Worm (Caenorhabditis elegans) whole organism, L4/young adult: Measurements from ENCODE around the gene cyk-1.

Source experiments
- W03F9.2 ChIP-seq: fragments of 150-350 bp; optimal IDR thresholded peaks from 2 replicates; lab custom pipeline; 2014; ENCODE audit warnings: missing biosample characterization, missing genetic modification characterization
- dao-5 ChIP-seq: sonication (generic microtip); optimal IDR thresholded peaks from 2 replicates; lab custom pipeline; 2016; ENCODE audit warnings: missing genotype, missing genetic modification characterization, moderate library complexity, missing compliant biosample characterization
- him-1 ChIP-seq: sonication (generic microtip); optimal IDR thresholded peaks from 2 replicates; lab custom pipeline; 2016; ENCODE audit warnings: missing genotype, missing genetic modification reagents, missing genetic modification characterization, missing compliant biosample characterization

Gene cyk-1

DNA sequence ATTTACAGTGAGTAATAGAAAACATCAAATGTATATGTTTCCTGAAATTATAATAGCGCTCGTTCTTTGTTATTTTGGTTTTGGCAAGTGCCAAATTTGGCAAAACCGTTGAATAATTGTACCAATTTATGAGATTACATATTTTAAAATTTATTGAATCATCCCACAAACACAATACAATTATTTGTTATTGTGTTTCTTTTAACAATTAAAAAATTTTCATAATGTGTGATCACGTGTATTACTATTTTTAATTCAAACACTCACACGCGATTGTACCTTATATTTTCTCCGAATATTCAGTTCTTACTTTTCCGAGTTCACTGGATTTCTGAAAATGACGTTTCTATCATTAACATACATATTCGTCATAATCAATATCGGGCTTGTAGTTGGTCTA is 27.2 kb upstream of the cyk-1 start, which contains the start of gene R01H2.2:
Gene R01H2.2, plus strand, starts transcription at position 301 of the 400 bp plus-strand sequence.
- TF ChIP-seq W03F9.2 (tag; lab: Kevin White, UChicago), result no peak

DNA sequence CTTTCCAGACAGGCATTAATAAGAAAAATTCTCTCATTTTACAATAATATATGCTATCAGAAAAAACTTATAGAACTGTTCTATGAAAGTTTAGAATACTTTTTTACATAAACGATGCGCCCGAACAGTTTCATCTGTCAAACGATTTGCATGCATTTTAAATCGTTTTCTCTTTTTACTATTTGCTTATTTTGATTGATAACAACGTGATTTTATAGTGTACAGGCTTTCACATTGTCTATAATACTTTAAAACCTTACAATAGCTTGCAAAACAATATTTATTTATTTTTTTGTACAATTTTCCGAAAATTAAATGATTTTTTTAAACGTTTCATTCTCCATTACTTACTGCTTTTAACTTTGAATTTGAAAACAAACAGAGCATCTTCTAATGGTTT is 16.6 kb upstream of the cyk-1 start, which contains the start of gene R01H2.7:
Gene R01H2.7, minus strand, starts transcription at position 101 of the 400 bp plus-strand sequence.
- TF ChIP-seq W03F9.2 (tag; lab: Kevin White, UChicago), result no peak
- no peak for TF ChIP-seq dao-5
- TF ChIP-seq him-1, result no peak

DNA sequence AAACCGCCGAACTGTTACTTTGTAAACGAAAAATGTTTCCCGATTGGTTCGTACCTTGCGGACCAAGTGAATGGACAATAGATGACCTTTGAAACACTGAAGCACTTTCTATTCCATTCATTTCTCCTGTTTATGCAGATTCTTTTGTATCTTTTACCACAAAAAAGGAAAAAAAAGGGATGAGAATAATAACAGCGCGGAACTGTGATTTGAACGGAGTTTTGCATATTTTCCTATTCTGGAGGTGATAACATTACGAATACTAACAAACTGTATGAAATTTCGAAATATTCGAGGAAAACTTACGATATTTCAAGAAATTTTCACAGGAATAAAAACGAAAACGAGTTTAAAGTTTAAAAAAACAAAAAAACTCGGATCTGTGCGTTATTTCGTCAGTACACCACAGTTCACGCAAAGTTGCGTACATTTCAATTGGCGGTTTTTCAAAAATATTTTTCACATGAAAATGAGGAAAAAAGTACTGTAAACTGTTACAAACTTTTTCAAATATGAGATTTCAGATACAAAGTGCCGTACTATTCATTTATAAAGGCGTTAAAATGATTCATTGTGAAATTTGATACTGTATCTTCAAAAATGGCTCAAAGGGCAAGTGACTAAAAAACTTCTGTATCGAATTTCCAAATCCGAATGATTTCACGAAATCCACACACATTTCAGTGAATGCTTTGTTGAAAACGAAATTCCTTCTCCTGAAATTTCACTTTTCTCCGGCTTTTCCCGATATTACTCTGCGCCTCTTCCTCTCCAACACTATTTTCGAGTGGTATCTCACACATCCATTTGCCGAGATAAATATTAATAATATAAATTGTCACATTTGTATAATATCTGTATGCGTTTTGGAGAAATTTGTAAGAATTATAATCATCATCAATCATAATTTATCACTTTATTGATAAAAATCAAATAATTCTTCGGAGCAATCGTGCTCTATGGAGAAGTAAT is 5.5 kb upstream of the cyk-1 start:
- TF ChIP-seq him-1 (no peak), W03F9.2 (tag; lab: Kevin White, UChicago) (no peak), dao-5 (no peak)

DNA sequence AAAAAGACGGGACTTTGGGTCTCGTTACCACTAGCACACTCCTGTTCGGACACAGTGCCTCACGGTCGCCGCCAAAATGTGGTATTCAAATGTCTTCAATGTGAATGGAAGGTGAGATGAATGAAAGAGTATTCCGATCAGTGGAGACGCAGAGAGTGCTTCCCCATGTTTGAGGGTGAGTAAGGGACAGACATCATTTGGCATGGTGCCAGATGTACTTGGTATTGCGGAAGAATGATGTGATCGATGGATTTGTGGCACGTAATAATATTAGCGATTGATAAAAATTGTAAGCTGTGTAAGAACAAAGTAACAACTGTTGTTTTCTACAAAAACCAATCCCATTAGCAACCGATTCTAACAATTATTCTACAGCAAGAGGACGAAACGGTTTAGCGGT is 3.1 kb upstream of the cyk-1 start:
- TF ChIP-seq W03F9.2 (tag; lab: Kevin White, UChicago) (no peak), him-1 (no peak), dao-5 (no peak)

DNA sequence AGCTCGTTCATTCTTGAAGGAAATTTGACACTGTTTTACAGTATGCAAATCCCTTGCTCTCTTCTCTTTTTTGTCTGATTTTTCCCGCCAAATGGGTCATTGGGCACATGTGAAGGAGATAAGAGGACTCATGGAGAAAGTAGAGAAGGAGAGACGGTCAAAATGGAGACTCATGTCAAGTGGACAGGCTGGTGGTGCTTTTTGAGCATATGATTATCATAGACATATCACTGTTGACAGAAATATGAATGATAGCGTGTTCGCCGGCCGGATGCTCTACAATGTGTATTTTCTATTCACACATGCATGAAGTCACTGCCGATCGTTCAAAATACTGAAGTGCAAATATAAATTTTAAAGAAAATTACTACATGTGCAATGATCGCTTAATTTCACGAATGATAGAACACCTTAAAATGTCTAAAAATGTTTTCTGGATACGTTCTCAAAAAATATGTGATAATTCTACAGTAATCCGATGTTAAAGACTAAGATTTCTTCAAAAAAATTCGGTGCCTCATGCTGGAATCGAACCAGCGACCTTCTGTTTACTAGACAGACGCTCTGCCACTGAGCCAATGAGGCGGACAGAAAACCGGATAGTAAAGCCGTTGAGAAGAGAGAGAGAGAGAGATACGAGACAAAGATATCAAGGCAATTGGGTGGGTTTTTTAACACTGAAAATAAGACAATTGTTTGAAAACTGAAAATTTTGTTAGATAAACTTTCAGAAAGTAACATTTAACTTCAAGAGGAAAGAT is 1.2 kb upstream of the cyk-1 start:
- TF ChIP-seq him-1 (peak; percentile 50), dao-5 (no peak), W03F9.2 (tag; lab: Kevin White, UChicago) (no peak)

DNA sequence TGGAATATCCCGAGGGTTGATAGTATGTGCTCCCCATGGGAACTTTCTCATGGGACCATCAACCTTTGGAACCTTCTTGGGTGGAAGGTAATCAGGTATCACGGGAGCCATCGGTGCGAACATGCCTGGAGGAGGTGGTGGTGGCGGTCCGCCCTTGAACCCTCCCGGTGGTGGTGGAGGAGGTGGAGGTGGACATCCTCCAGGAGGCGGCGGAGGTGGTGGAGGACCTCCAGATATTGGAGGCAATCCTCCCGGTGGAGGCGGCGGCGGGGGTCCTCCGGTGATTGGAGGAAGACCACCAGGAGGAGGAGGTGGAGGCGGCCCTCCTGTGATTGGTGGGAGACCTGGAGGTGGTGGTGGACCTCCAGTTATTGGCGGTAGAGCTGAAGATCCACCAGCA is 3.2 kb downstream of the cyk-1 start:
- TF ChIP-seq dao-5 (no peak), W03F9.2 (tag; lab: Kevin White, UChicago) (no peak), him-1 (no peak)

DNA sequence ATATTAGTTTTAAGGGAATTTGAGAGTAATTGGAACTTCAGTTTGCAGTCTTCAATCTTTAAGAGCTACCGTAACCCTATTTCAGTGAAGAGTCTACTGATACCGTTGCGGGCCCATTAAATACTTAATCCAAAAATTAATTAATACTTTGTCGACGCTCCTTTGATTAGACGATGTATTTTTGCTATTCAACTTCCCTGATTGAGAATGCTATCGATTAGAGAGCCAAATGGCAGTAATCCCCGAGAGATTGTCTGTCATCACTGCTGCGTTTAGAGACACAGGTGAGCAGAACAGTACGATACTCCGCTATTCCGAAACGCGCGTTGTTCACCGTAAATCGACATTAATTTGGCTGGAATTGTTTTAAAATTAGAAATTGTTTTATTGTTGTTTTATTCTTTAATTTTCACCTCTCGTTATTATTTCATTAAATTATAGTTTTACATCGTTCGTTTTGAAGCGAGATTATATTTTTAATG is 7.8 kb downstream of the cyk-1 start, which contains the start of gene rfl-1:
Gene rfl-1, plus strand, starts transcription at position 51 of the 482 bp plus-strand sequence.
- TF ChIP-seq him-1 (no peak), W03F9.2 (tag; lab: Kevin White, UChicago) (peak; percentile 37), dao-5 (no peak)

DNA sequence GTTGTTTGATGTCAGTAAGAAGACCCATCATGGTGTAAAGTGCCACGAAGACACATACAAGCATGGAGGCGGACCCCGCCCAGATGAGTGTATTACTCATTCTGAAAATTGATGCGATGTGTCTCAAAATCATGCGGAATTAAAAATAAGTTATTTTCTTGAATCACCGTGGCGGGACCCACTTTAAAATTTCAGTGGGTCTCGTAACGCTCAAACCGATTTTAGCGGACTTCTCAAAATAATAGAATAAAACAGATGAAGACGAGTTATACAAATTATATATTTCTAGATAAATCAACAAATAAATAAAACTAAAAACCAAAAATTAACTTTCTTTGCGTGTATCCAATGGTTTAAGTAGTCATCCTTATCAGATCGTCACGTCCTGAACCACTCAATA is 8.5 kb downstream of the cyk-1 start, which contains the start of gene col-8:
Gene col-8, minus strand, starts transcription at position 101 of the 400 bp plus-strand sequence.
- TF ChIP-seq dao-5 (no peak), him-1 (no peak), W03F9.2 (tag; lab: Kevin White, UChicago) (no peak)

DNA sequence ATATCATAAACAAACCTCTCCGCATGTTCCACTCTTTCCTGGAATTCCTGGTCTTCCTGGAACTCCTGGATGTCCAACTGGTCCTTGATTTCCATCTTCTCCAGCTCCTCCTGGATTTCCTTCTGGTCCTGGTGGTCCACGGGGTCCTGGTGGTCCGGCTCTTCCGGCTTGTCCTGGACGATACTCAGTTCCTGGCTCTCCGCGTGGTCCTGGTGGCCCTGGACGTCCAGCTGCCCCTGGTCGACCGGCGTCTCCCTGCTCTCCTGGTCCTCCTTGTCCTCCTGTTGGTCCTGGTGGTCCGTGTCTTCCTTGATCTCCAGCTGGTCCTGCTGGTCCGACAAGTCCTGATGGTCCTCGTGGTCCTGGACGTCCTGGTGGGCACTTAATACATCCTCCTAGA is 9.3 kb downstream of the cyk-1 start:
- TF ChIP-seq him-1, result no peak
- no peak for TF ChIP-seq dao-5
- no peak for TF ChIP-seq W03F9.2 (tag; lab: Kevin White, UChicago)

DNA sequence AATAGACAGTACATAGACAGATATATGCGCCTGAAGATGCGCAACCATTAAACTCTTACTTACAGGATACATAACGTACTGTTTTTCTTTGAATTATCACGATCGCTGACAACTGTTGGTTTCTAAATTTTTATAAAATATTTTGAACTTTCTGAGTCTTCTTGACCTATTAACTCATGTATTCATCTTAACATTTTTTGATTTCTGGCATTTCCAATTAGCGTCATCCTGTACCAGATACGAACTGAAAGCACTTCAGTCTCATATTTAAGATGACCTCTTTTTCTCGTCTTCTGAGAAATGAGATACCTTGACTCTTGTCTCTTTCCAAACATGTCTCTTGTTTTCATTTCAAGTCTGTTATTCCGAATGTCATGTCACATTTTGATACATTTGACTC is 15.2 kb downstream of the cyk-1 start:
- TF ChIP-seq him-1, result no peak
- TF ChIP-seq dao-5, result no peak
- TF ChIP-seq W03F9.2 (tag; lab: Kevin White, UChicago), result no peak

DNA sequence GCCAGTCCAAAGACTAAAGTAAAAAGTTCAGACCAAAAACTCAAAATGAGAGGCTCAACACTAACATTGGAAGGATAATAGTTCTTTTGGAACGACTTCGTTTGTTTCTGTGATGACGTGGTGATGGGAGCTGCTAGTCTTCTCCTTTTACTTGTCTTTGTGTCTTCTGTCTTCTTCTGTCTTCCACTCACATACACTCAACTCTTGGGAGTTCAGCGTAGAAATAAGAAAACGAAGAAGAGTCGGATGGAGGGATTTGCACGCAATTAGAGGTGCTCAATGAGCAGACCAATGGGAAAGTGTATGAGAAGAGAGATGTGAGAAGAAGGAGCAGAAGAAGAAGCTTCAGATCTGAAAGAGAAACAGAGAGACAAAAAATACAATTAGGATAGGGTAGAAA is 16.9 kb downstream of the cyk-1 start:
- TF ChIP-seq W03F9.2 (tag; lab: Kevin White, UChicago) (no peak), him-1 (no peak), dao-5 (no peak)

DNA sequence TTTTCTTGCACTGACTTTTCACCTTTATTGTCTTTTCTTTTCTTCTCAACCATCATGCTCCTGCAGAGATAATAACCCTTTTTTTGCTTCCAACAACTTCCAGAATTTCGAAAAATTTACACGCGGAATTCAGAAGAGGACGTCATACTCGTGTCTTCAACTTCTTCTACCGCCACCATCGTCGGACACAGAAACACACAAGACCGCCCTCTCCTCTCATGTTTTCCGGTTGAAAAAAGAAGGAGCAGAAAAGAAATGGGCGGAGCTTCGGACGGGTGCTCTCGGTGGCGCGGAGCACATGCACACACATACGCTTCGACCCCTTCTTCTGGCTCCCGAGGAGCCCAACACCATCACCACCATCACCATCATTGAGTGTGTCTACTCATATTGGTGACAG is 20.2 kb downstream of the cyk-1 start, which contains the start of gene lgc-38:
Gene lgc-38, plus strand, starts transcription at position 301 of the 400 bp plus-strand sequence.
- no peak for TF ChIP-seq him-1
- TF ChIP-seq dao-5, result no peak
- no peak for TF ChIP-seq W03F9.2 (tag; lab: Kevin White, UChicago)

DNA sequence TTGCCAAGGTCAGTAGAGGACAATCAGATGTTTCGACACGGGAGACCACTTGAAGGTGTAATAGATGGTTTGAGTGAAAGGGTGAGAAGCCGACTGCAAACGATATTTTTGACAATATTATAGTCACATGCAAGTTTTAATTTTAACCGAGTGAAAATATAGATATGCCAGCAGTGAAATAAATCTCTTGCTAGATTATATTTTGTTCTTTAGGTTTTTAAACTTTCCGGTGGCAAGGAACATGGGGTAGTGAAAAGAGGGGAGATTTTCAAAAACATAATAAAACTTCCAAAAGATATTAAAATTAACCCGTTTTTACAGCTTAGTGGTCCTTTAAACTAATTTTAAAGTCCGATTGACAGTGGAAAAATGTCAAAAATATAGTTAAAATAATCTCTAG is 23.7 kb downstream of the cyk-1 start, which contains the start of gene C06E8.5:
Gene C06E8.5, minus strand, starts transcription at position 101 of the 400 bp plus-strand sequence.
- TF ChIP-seq him-1 (no peak), dao-5 (no peak), W03F9.2 (tag; lab: Kevin White, UChicago) (no peak)

DNA sequence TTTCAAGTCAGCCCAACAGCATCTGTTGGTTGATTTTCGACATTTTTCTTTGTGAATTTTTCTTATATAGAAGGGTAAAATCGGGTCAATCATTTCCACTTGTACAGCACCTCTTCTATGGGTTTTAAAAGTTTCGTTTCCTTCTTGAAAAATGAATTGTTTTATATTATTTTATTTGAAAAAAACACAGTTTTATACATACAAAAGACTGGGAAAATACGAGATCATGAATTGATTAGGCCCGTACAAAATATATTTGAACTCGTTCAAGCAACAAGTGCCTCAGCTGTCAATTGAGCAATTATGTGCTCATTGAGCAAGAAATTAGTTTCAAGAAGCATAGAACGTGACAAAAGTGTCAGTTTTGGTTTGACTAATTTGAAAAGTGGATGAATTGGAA is 26.9 kb downstream of the cyk-1 start:
- no peak for TF ChIP-seq W03F9.2 (tag; lab: Kevin White, UChicago)
- no peak for TF ChIP-seq him-1
- no peak for TF ChIP-seq dao-5
